Fruit fly (Drosophila melanogaster): ENCODE results near the gene CG18641.

Gene CG18641

dm6 chr2L:2413093-2413492 lies 2.0 kb downstream of the CG18641 start:
- TF ChIP-seq Med (GFP tag) (no peak), CG17359 (tag; optimal IDR thresholded peaks at IDR 0.05) (peak; percentile 20), Oaz (GFP tag; IDR thresholded peaks at IDR 0.05) (no peak), CG7357 (GFP tag; IDR thresholded peaks at IDR 0.05) (0 out of 3 replicates have a peak, but pooled peaks have one; percentile 11), Opbp (GFP tag; IDR thresholded peaks at IDR 0.05; ENCODE audit: partially characterized antibody) (no peak), da (GFP tag; optimal IDR thresholded peaks at IDR 0.05) (no peak), pros (GFP tag; optimal IDR thresholded peaks at IDR 0.05) (no peak), fd96Cb (tag; optimal IDR thresholded peaks at IDR 0.05) (no peak), kni (GFP tag; optimal IDR thresholded peaks at IDR 0.05) (peak; percentile 14), CG1832 (GFP tag; optimal IDR thresholded peaks at IDR 0.05) (no peak), fd102C (GFP tag; optimal IDR thresholded peaks at IDR 0.05) (no peak), Bteb2 (GFP tag; optimal IDR thresholded peaks at IDR 0.05) (no peak), CG9797 (GFP tag; optimal IDR thresholded peaks at IDR 0.05) (no peak), lab (GFP tag; optimal IDR thresholded peaks at IDR 0.05) (no peak), Drgx (GFP tag; IDR thresholded peaks at IDR 0.05) (peak; percentile 76), Dp (GFP tag; optimal IDR thresholded peaks at IDR 0.05) (no peak), CG6272 (GFP tag; IDR thresholded peaks at IDR 0.05) (no peak), maf-S (GFP tag; optimal IDR thresholded peaks at IDR 0.05) (no peak), klu (GFP tag; IDR thresholded peaks at IDR 0.05) (no peak), sug (tag; optimal IDR thresholded peaks at IDR 0.05) (no peak), ash1 (GFP tag; optimal IDR thresholded peaks at IDR 0.05) (no peak), peb (GFP tag; IDR thresholded peaks at IDR 0.05) (no peak), CG10366 (GFP tag; IDR thresholded peaks at IDR 0.05) (peak; percentile 23; the same call in 1 of the 2 replicates), Gsc (GFP tag; IDR thresholded peaks at IDR 0.05) (no peak), NC2α (GFP tag; optimal IDR thresholded peaks at IDR 0.05) (no peak), CG6689 (GFP tag; IDR thresholded peaks at IDR 0.05) (peak; percentile 27; the same call in 1 of the 2 replicates), MESR4 (GFP tag; optimal IDR thresholded peaks at IDR 0.05) (no peak), CG18476 (GFP tag; optimal IDR thresholded peaks at IDR 0.05) (no peak), Nf-YB (GFP tag; optimal IDR thresholded peaks at IDR 0.05) (no peak), Aef1 (GFP tag; IDR thresholded peaks at IDR 0.05) (no peak), CG9876 (GFP tag; optimal IDR thresholded peaks at IDR 0.05) (no peak), CG8765 (GFP tag; IDR thresholded peaks at IDR 0.05) (no peak), CG17912 (GFP tag; optimal IDR thresholded peaks at IDR 0.05) (no peak), Ets65A (GFP tag) (peak; percentile 87), Poxn (GFP tag; IDR thresholded peaks at IDR 0.05) (no peak), ttk (GFP tag; IDR thresholded peaks at IDR 0.05) (no peak), tll (GFP tag; optimal IDR thresholded peaks at IDR 0.05) (no peak), CG10274 (GFP tag; optimal IDR thresholded peaks at IDR 0.05) (no peak), zfh2 (GFP tag; optimal IDR thresholded peaks at IDR 0.05) (no peak), az2 (GFP tag; optimal IDR thresholded peaks at IDR 0.05) (no peak), sisA (GFP tag; IDR thresholded peaks at IDR 0.05) (0 out of 2 replicates have a peak, but pooled peaks have one; percentile 26), eve (GFP tag; optimal IDR thresholded peaks at IDR 0.05) (no peak), PHDP (tag; optimal IDR thresholded peaks at IDR 0.05) (no peak), Sox102F (GFP tag; optimal IDR thresholded peaks at IDR 0.05) (peak; percentile 11), row (GFP tag; IDR thresholded peaks at IDR 0.05) (peak; percentile 33; the same call in 1 of the 3 replicates), pan (optimal IDR thresholded peaks at IDR 0.05) (no peak), pan (GFP tag; optimal IDR thresholded peaks at IDR 0.05 in 1 of 2, IDR thresholded peaks at IDR 0.05 in 1 of 2) (peak in 1 of 2 experiments; percentile 36), mld (GFP tag; IDR thresholded peaks at IDR 0.05; ENCODE audit: partially characterized antibody) (no peak), cad (GFP tag; optimal IDR thresholded peaks at IDR 0.05) (no peak), scrt (GFP tag; optimal IDR thresholded peaks at IDR 0.05) (no peak), nom (GFP tag; optimal IDR thresholded peaks at IDR 0.05) (no peak), gsb-n (tag; optimal IDR thresholded peaks at IDR 0.05) (no peak)

Data from whole organism, embryonic.